Worm (Caenorhabditis elegans) whole organism, L4 larva: ENCODE data around the gene F20H11.4.

Source experiments
- D1046.2 ChIP-seq: fragments of 200-800 bp; sonication (Bioruptor generic); IDR thresholded peaks from 2 replicates; pipeline ENCODE4 v1.3.6; 2022; ENCODE audit warnings: missing genetic modification characterization, missing compliant biosample characterization
- F26F4.8 ChIP-seq: fragments of 200-800 bp; sonication (Bioruptor generic); conservative IDR thresholded peaks from 2 replicates; pipeline ENCODE4 v1.3.6; 2022; ENCODE audit warnings: missing genetic modification characterization, missing compliant biosample characterization
- F44E2.7 ChIP-seq: fragments of 200-800 bp; sonication (Bioruptor generic); IDR thresholded peaks from 2 replicates; pipeline ENCODE4 v2.1.2; 2022; ENCODE audit warnings: missing genetic modification characterization, missing compliant biosample characterization
- T20F7.1 ChIP-seq: fragments of 200-800 bp; sonication (Bioruptor generic); optimal IDR thresholded peaks from 2 replicates; lab custom pipeline; 2018; ENCODE audit warnings: mild to moderate bottlenecking, missing genetic modification characterization, missing compliant biosample characterization
- T26A8.4 ChIP-seq: fragments of 200-800 bp; sonication (Bioruptor generic); IDR thresholded peaks from 2 replicates; pipeline ENCODE4 v1.3.6; 2022; ENCODE audit warnings: missing genetic modification characterization, missing compliant biosample characterization
- Y105C5A.15 ChIP-seq: fragments of 200-800 bp; sonication (Bioruptor generic); IDR thresholded peaks from 2 replicates; pipeline ENCODE4 v1.3.6; 2022; ENCODE audit warnings: missing genetic modification characterization, missing compliant biosample characterization
- Y5F2A.4 ChIP-seq: fragments of 200-800 bp; sonication (Bioruptor generic); optimal IDR thresholded peaks from 2 replicates; lab custom pipeline; 2018; ENCODE audit warnings: mild to moderate bottlenecking, missing genetic modification characterization, missing compliant biosample characterization
- Y75B8A.6 ChIP-seq: fragments of 200-800 bp; sonication (Bioruptor generic); IDR thresholded peaks from 2 replicates; pipeline ENCODE4 v1.3.6; 2022; ENCODE audit warnings: missing genetic modification reagents, missing genetic modification characterization, missing compliant biosample characterization
- ZK546.5 ChIP-seq, 2 experiments: sonication (generic microtip); optimal IDR thresholded peaks; 2 replicates each; lab custom pipeline; 2017; ENCODE audit warnings: missing biosample characterization in 2 of 2, missing genetic modification characterization in 2 of 2
- aha-1 ChIP-seq: fragments of 150-350 bp; peaks from one replicate; lab custom pipeline; 2014; ENCODE audit warnings: missing biosample characterization, missing genetic modification characterization
- ama-1 ChIP-seq: fragments of 150-350 bp; optimal IDR thresholded peaks from 2 replicates; lab custom pipeline; 2014; ENCODE audit warnings: inconsistent platforms, mixed read lengths
- ceh-28 ChIP-seq: fragments of 150-350 bp; optimal IDR thresholded peaks from 2 replicates; lab custom pipeline; 2014; ENCODE audit warnings: missing biosample characterization, missing genetic modification reagents, missing genetic modification characterization
- dmd-6 ChIP-seq: fragments of 200-800 bp; sonication (Bioruptor generic); IDR thresholded peaks from 2 replicates; pipeline ENCODE4 v1.3.6; 2022; ENCODE audit warnings: missing genetic modification reagents, missing genetic modification characterization, missing compliant biosample characterization
- dmd-8 ChIP-seq: fragments of 200-800 bp; sonication (Bioruptor generic); IDR thresholded peaks from 2 replicates; pipeline ENCODE4 v1.3.6; 2022; ENCODE audit warnings: missing genetic modification characterization, missing compliant biosample characterization
- dpl-1 ChIP-seq: fragments of 150-350 bp; optimal IDR thresholded peaks from 2 replicates; lab custom pipeline; 2014; ENCODE audit warnings: missing biosample characterization, missing genetic modification reagents, missing genetic modification characterization
- duxl-1 ChIP-seq: sonication (generic microtip); optimal IDR thresholded peaks from 2 replicates; lab custom pipeline; 2016; ENCODE audit warnings: mild to moderate bottlenecking, missing genetic modification characterization, moderate library complexity, missing compliant biosample characterization; ENCODE audit not compliant: poor library complexity
- fkh-10 ChIP-seq: fragments of 150-350 bp; optimal IDR thresholded peaks from 2 replicates; lab custom pipeline; 2014; ENCODE audit warnings: missing biosample characterization, missing genetic modification reagents, missing genetic modification characterization
- fos-1 ChIP-seq: fragments of 150-350 bp; optimal IDR thresholded peaks from 2 replicates; lab custom pipeline; 2014; ENCODE audit warnings: missing biosample characterization, missing genetic modification characterization
- hlh-11 ChIP-seq: fragments of 200-800 bp; sonication (Bioruptor generic); optimal IDR thresholded peaks from 2 replicates; lab custom pipeline; 2018; ENCODE audit warnings: mild to moderate bottlenecking, missing genetic modification characterization, missing compliant biosample characterization
- hmg-1.1 ChIP-seq: fragments of 200-800 bp; sonication (Bioruptor generic); IDR thresholded peaks from 2 replicates; pipeline ENCODE4 v1.3.6; 2022; ENCODE audit warnings: missing genetic modification reagents, missing genetic modification characterization, missing compliant biosample characterization
- jun-1 ChIP-seq: fragments of 150-350 bp; optimal IDR thresholded peaks from 2 replicates; lab custom pipeline; 2014; ENCODE audit warnings: missing biosample characterization, missing genetic modification reagents, missing genetic modification characterization
- lim-7 ChIP-seq: fragments of 200-800 bp; sonication (Bioruptor generic); IDR thresholded peaks from 2 replicates; pipeline ENCODE4 v1.3.6; 2022; ENCODE audit warnings: missing genetic modification characterization, missing compliant biosample characterization
- lin-13 ChIP-seq: fragments of 150-350 bp; optimal IDR thresholded peaks from 2 replicates; lab custom pipeline; 2014; ENCODE audit warnings: missing biosample characterization, missing genetic modification reagents, missing genetic modification characterization
- lin-15B ChIP-seq: fragments of 150-350 bp; sonication (generic microtip); optimal IDR thresholded peaks from 3 replicates; lab custom pipeline; 2014; ENCODE audit warnings: missing biosample characterization, missing genetic modification characterization
- lin-29 ChIP-seq: fragments of 200-800 bp; sonication (Bioruptor generic); IDR thresholded peaks from 2 replicates; pipeline ENCODE4 v1.3.6; 2022; ENCODE audit warnings: missing genetic modification reagents, missing genetic modification characterization, missing compliant biosample characterization
- lin-39 ChIP-seq: fragments of 150-350 bp; optimal IDR thresholded peaks from 2 replicates; lab custom pipeline; 2014; ENCODE audit warnings: missing biosample characterization, missing genetic modification reagents, missing genetic modification characterization
- lir-3 ChIP-seq: sonication (generic microtip); optimal IDR thresholded peaks from 2 replicates; lab custom pipeline; 2016; ENCODE audit warnings: mild to moderate bottlenecking, missing genetic modification characterization, missing compliant biosample characterization
- madf-9 ChIP-seq: fragments of 200-800 bp; sonication (Bioruptor generic); conservative IDR thresholded peaks from 2 replicates; pipeline ENCODE4 v1.3.6; 2022; ENCODE audit warnings: missing genetic modification reagents, missing genetic modification characterization, missing compliant biosample characterization
- mdl-1 ChIP-seq, 2 experiments: fragments of 150-350 bp in 1 of 2; sonication (generic microtip) in 1 of 2; optimal IDR thresholded peaks; 2 replicates each; lab custom pipeline; 2014 to 2017; ENCODE audit warnings: missing biosample characterization in 2 of 2, missing genetic modification characterization in 2 of 2
- mdt-29 ChIP-seq: fragments of 200-800 bp; sonication (Bioruptor generic); IDR thresholded peaks from 2 replicates; pipeline ENCODE4 v1.3.6; 2022; ENCODE audit warnings: missing genetic modification reagents, missing genetic modification characterization, missing compliant biosample characterization
- mxl-2 ChIP-seq: fragments of 200-800 bp; sonication (Bioruptor generic); conservative IDR thresholded peaks from 2 replicates; pipeline ENCODE4 v1.3.6; 2022; ENCODE audit warnings: missing genetic modification reagents, missing genetic modification characterization, missing compliant biosample characterization
- mxl-3 ChIP-seq: fragments of 200-800 bp; sonication (Bioruptor generic); optimal IDR thresholded peaks from 2 replicates; lab custom pipeline; 2018; ENCODE audit warnings: mild to moderate bottlenecking, missing genetic modification characterization, missing compliant biosample characterization
- nhr-11 ChIP-seq: fragments of 150-350 bp; optimal IDR thresholded peaks from 2 replicates; lab custom pipeline; 2014; ENCODE audit warnings: missing biosample characterization, missing genetic modification characterization
- nhr-237 ChIP-seq: sonication (generic microtip); optimal IDR thresholded peaks from 2 replicates; lab custom pipeline; 2017; ENCODE audit warnings: missing biosample characterization, missing genetic modification characterization
- nhr-25 ChIP-seq: sonication (generic microtip); optimal IDR thresholded peaks from 2 replicates; lab custom pipeline; 2017; ENCODE audit warnings: missing genetic modification characterization, mild to moderate bottlenecking, missing compliant biosample characterization, antibody characterized with exemption, moderate library complexity, borderline replicate concordance; ENCODE audit not compliant: insufficient read depth
- nhr-48 ChIP-seq: sonication (generic microtip); optimal IDR thresholded peaks from 2 replicates; lab custom pipeline; 2016; ENCODE audit warnings: mild to moderate bottlenecking, missing genetic modification characterization, missing compliant biosample characterization
- nhr-6 ChIP-seq: fragments of 150-350 bp; optimal IDR thresholded peaks from 2 replicates; lab custom pipeline; 2014; ENCODE audit warnings: missing biosample characterization, missing genetic modification characterization
- nhr-77 ChIP-seq: fragments of 150-350 bp; optimal IDR thresholded peaks from 2 replicates; lab custom pipeline; 2014; ENCODE audit warnings: missing biosample characterization, missing genetic modification characterization
- pha-4 ChIP-seq, 2 experiments: fragments of 150-350 bp in 1 of 2; fragments of 200-800 bp in 1 of 2; sonication (Bioruptor generic) in 1 of 2; IDR thresholded peaks in 1 of 2; optimal IDR thresholded peaks in 1 of 2; 2 replicates each; pipeline versions ENCODE4 v1.3.6 to Lab custom; 2014 to 2022; ENCODE audit warnings: missing genetic modification characterization in 2 of 2, missing genetic modification reagents in 2 of 2, missing biosample characterization in 1 of 2, missing compliant biosample characterization in 1 of 2
- php-3 ChIP-seq: fragments of 200-800 bp; sonication (Bioruptor generic); IDR thresholded peaks from 2 replicates; pipeline ENCODE4 v1.3.6; 2022; ENCODE audit warnings: missing genetic modification reagents, missing genetic modification characterization, missing compliant biosample characterization
- saeg-2 ChIP-seq: fragments of 200-800 bp; sonication (Bioruptor generic); IDR thresholded peaks from 2 replicates; pipeline ENCODE4 v1.3.6; 2022; ENCODE audit warnings: missing genetic modification reagents, missing genetic modification characterization, missing compliant biosample characterization
- sdz-12 ChIP-seq: fragments of 200-800 bp; sonication (Bioruptor generic); optimal IDR thresholded peaks from 2 replicates; lab custom pipeline; 2018; ENCODE audit warnings: mild to moderate bottlenecking, missing genetic modification characterization, missing compliant biosample characterization
- set-16 ChIP-seq: fragments of 200-800 bp; sonication (Bioruptor generic); IDR thresholded peaks from 2 replicates; pipeline ENCODE4 v1.3.6; 2022; ENCODE audit warnings: missing genetic modification reagents, missing genetic modification characterization, missing compliant biosample characterization
- snpc-1.2 ChIP-seq: fragments of 200-800 bp; sonication (Bioruptor generic); IDR thresholded peaks from 2 replicates; pipeline ENCODE4 v1.3.6; 2022; ENCODE audit warnings: missing genetic modification reagents, missing genetic modification characterization, missing compliant biosample characterization
- snpc-4 ChIP-seq: fragments of 150-350 bp; optimal IDR thresholded peaks from 2 replicates; lab custom pipeline; 2014; ENCODE audit warnings: missing biosample characterization, missing genetic modification characterization
- spr-3 ChIP-seq: fragments of 200-800 bp; sonication (Bioruptor generic); optimal IDR thresholded peaks from 2 replicates; lab custom pipeline; 2018; ENCODE audit warnings: mild to moderate bottlenecking, missing genetic modification characterization, missing compliant biosample characterization
- tag-97 ChIP-seq: fragments of 200-800 bp; sonication (Bioruptor generic); IDR thresholded peaks from 2 replicates; pipeline ENCODE4 v1.3.6; 2022; ENCODE audit warnings: missing genetic modification characterization, missing compliant biosample characterization
- unc-62 ChIP-seq, 3 experiments: fragments of 150-350 bp in 1 of 3; sonication (generic microtip); optimal IDR thresholded peaks in 2 of 3; peaks in 1 of 3; 1 replicate in 1 of 3; 2 replicates in 2 of 3; lab custom pipeline; 2014 to 2017; ENCODE audit warnings: missing biosample characterization in 3 of 3, missing genetic modification characterization in 3 of 3, missing genetic modification reagents in 3 of 3, missing genotype in 1 of 3
- vab-7 ChIP-seq: fragments of 200-800 bp; sonication (Bioruptor generic); IDR thresholded peaks from 2 replicates; pipeline ENCODE4 v1.3.6; 2022; ENCODE audit warnings: missing genetic modification reagents, missing genetic modification characterization, missing compliant biosample characterization
- zfp-2 ChIP-seq: sonication (generic microtip); optimal IDR thresholded peaks from 2 replicates; lab custom pipeline; 2016; ENCODE audit warnings: mild to moderate bottlenecking, missing genetic modification characterization, missing compliant biosample characterization

F20H11.4 gene

DNA sequence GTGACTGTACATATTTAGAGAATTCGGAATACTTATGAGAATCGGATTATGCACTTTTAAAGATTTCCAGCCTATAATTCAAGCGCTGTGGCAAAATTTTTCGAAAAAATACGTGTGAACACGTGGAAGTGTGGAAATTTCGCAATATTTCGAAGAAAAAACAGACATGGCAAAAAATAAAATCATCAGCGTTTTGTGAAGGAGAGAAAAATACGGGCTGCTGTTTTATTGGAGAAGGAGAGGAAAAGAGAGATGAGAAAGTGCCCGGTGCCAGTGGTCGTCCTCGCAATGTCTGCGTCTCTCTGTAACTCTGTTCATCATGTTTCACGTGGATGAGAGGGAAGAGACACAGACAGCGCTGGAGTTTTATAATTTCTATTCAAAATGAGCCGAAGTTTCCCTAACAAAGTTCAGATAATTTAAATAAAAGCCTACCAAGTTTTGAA, 2.4 kb upstream of the F20H11.4 start (continued):
- TF ChIP-seq vab-7 (GFP tag; lab: Robert Waterston, UW) (0 out of 2 replicates have a peak, but pooled peaks have one; percentile 10), zfp-2 (tag; lab: Kevin White, UChicago) (no peak), T20F7.1 (peak; percentile 67), nhr-77 (tag; lab: Kevin White, UChicago) (peak; percentile 44), spr-3 (GFP tag; lab: Kevin White, UChicago) (peak; percentile 27), Y105C5A.15 (0 out of 2 replicates have a peak, but pooled peaks have one; percentile 44), F44E2.7 (no peak), mxl-2 (GFP tag; lab: Robert Waterston, UW) (no peak), jun-1 (peak; percentile 10), aha-1 (no peak), Y75B8A.6 (GFP tag; lab: Robert Waterston, UW) (peak; percentile 70; the same call in 1 of the 2 replicates), tag-97 (GFP tag; lab: Robert Waterston, UW) (no peak), lin-29 (GFP tag; lab: Robert Waterston, UW) (no peak), fos-1 (tag; lab: Kevin White, UChicago) (no peak), ama-1 (peak; percentile 95), nhr-237 (tag; lab: Kevin White, UChicago) (no peak), D1046.2 (no peak; the same call in 1 of the 2 replicates), snpc-4 (tag; lab: Kevin White, UChicago) (no peak), dpl-1 (GFP tag; lab: Kevin White, UChicago) (peak; percentile 62), Y5F2A.4 (no peak), mdl-1 (tag; optimal IDR thresholded peaks at IDR 0.05; lab: Kevin White, UChicago) (peak; percentile 88 to 94), sdz-12 (peak; percentile 54), pha-4 (GFP tag; IDR thresholded peaks at IDR 0.05; lab: Robert Waterston, UW) (peak; percentile 86), pha-4 (tag; optimal IDR thresholded peaks at IDR 0.05; lab: Kevin White, UChicago) (no peak), dmd-6 (GFP tag; lab: Robert Waterston, UW) (peak; percentile 62), mdt-29 (GFP tag; lab: Robert Waterston, UW) (peak; percentile 54; the same call in 1 of the 2 replicates), set-16 (GFP tag; lab: Robert Waterston, UW) (0 out of 2 replicates have a peak, but pooled peaks have one; percentile 24), snpc-1.2 (GFP tag; lab: Robert Waterston, UW) (no peak), lin-13 (GFP tag; lab: Kevin White, UChicago) (peak; percentile 7), unc-62 (GFP tag; optimal IDR thresholded peaks at IDR 0.05 in 1 of 2; lab: Kevin White, UChicago) (peak in 1 of 2 experiments; percentile 92), unc-62 (tag; optimal IDR thresholded peaks at IDR 0.05; lab: Kevin White, UChicago) (no peak), duxl-1 (tag; lab: Kevin White, UChicago) (peak; percentile 77), hlh-11 (tag; lab: Kevin White, UChicago) (peak; percentile 86), nhr-48 (tag; lab: Kevin White, UChicago) (peak; percentile 62), php-3 (no peak), T26A8.4 (GFP tag; lab: Robert Waterston, UW) (peak; percentile 74), lin-39 (tag; lab: Kevin White, UChicago) (no peak), fkh-10 (GFP tag; lab: Kevin White, UChicago) (no peak), hmg-1.1 (GFP tag; lab: Robert Waterston, UW) (peak; percentile 74), F26F4.8 (no peak), nhr-11 (peak; percentile 29), lir-3 (peak; percentile 25), mxl-3 (GFP tag; lab: Kevin White, UChicago) (peak; percentile 83), madf-9 (GFP tag; lab: Robert Waterston, UW) (no peak), lin-15B (tag; lab: Kevin White, UChicago) (no peak), nhr-25 (peak; percentile 69), saeg-2 (GFP tag; lab: Robert Waterston, UW) (peak; percentile 63; the same call in 1 of the 2 replicates), ceh-28 (no peak), ZK546.5 (tag; optimal IDR thresholded peaks at IDR 0.05; lab: Kevin White, UChicago) (no peak), dmd-8 (GFP tag; lab: Robert Waterston, UW) (no peak), lim-7 (GFP tag; lab: Robert Waterston, UW) (peak; percentile 54; the same call in 1 of the 2 replicates), nhr-6 (peak; percentile 47)
